Worm (Caenorhabditis elegans): ENCODE data around the gene cyp-33C11.
A peak's percentile ranks its signal among the peaks of the same experiment; 100 is the strongest.

Gene cyp-33C11

DNA sequence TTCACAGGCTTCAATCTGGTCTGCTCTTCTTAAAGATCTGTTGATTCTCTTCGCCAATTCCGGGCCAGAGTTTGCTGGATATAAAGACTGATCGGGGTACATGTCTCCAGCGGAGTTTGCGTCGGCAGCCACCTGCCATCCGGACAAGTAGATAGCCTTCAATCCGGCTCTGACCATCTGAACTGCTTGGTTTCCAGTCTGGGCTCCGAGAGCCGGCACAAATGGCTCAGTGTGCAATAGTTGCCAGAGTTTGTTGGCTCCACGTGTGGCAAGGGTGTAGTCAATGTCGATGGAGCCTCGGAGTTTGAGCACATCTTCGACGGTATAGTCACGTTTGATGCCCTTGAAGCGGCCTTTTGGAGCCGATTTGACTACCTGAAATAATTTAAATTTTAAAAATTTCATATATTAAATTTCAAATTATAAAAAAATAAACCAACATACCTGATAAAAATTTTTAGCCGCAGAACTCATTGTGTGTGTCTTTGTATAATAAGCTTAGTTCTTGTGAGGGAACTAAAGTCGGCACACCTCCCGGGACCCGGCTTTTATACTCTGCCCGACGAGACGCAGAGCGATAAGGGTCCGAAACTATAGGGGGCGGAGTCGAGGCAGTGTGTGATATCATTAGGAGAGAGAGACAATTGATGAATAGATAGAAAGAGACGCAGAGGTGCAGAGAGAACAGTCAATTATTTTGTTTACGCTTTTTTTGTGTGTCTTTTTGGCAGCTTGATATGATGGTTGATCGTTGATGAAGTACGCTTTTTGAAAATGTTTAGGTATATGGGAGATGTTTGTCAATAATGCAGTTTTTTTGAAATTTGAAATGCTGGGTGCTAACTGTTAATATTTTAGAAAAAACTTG lies 14.9 kb upstream of the cyp-33C11 start, which contains the start of the genes icl-1 and srh-2:
Gene icl-1 (minus strand): TSS at position 521 of the 868 bp plus-strand sequence.
Gene srh-2 (plus strand): TSS at position 818 of the 868 bp plus-strand sequence.
- TF ChIP-seq W03F9.2 (tag; optimal IDR thresholded peaks at IDR 0.05) (peak; percentile 3), dao-5 (tag; optimal IDR thresholded peaks at IDR 0.05) (no peak), him-1 (tag; optimal IDR thresholded peaks at IDR 0.05) (no peak)

DNA sequence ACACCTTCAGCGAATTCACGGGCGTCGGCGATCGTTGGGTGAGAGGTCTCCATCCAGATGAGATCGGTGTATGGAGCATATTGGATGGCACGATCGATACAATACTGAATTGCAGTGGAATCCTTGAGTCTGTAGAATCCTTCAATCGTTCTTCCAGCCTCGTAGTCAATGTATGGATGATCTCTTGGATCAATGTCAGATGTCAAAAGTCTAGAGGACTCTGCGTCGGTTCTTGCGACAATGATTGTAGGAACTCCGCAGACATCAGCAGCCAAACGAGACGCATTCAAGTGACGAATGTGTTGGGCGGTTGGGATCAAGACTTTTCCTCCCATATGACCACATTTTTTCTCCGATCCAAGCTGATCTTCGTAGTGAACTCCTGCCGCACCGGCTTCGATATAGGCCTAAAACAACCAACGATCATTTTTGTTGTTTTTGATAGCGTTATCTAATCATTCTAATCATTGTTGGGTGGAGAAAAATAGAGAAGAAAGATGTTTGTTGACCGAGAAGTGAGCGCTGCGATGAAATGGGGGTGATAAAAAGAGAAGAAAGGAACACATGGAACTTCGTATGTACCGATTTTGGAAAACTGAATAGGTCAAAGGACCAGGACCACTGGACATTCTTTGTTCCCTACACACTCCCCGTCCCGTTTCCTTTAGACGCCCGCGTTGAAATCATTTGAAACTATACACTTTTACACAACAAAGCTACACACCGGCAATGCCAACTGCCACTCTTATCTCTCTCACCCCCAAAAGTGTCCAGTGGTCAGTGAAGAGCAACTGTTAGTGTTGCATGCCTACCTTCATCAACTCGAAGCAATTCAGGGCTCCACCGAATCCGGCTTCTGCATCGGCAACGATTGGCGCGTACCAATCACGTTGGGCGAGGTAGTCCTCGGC lies 14.0 kb upstream of the cyp-33C11 start:
- TF ChIP-seq W03F9.2 (tag; optimal IDR thresholded peaks at IDR 0.05) (no peak), him-1 (tag; optimal IDR thresholded peaks at IDR 0.05) (no peak), dao-5 (tag; optimal IDR thresholded peaks at IDR 0.05) (no peak)

ce11 chrV:725807-726572 lies 13.2 kb upstream of the cyp-33C11 start:
- TF ChIP-seq W03F9.2 (tag; optimal IDR thresholded peaks at IDR 0.05): no peak
- no peak for TF ChIP-seq dao-5 (tag; optimal IDR thresholded peaks at IDR 0.05)
- TF ChIP-seq him-1 (tag; optimal IDR thresholded peaks at IDR 0.05): no peak

ce11 chrV:724946-725806 lies 12.4 kb upstream of the cyp-33C11 start:
- TF ChIP-seq dao-5 (tag; optimal IDR thresholded peaks at IDR 0.05) (no peak), W03F9.2 (tag; optimal IDR thresholded peaks at IDR 0.05) (no peak), him-1 (tag; optimal IDR thresholded peaks at IDR 0.05) (no peak)

DNA sequence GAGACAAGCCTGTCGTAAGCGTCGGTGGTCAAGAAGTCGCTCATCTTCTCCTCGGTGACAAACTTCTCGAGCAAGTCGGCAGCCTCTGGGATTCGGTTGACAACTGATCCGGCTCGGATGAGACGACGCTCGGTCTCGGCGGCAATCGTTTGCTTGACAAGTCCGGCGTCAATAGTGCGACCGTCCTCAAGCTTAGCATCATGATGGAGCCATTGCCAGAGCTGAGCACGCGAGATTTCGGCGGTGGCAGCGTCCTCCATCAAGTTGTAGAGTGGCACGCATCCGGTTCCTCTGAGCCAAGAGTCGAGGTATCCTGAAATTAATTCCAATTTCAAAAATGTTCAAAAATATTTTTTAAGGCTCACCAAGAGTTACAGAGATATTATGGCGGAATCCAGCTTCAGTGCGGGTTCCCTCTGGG lies 11.7 kb upstream of the cyp-33C11 start:
- no peak for TF ChIP-seq him-1 (tag; optimal IDR thresholded peaks at IDR 0.05)
- no peak for TF ChIP-seq dao-5 (tag; optimal IDR thresholded peaks at IDR 0.05)
- TF ChIP-seq W03F9.2 (tag; optimal IDR thresholded peaks at IDR 0.05): no peak

DNA sequence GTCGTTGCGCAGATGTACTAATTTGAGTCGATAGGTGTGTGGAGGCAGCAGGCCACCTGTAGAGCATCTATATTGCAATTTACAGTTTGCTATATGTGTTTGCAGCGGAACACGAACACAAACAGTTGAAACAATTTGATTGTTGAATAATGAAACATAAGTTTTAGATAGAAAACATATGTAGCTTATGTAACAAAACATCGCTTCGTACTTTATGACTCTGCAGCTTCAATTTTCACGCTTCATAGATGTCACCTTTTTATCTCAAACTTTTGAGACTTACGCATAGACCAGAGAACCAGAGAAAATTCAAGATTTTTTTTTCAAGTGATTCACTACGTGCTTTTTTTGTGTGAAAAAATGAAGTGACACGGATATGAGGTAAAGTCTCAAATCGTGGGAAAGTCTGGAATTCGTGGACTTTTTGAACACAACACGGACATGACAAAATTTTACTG lies 11.1 kb upstream of the cyp-33C11 start, which contains the start of gene fbxb-72:
Gene fbxb-72 (minus strand): TSS at position 58 of the 458 bp plus-strand sequence.
- TF ChIP-seq him-1 (tag; optimal IDR thresholded peaks at IDR 0.05) (no peak), dao-5 (tag; optimal IDR thresholded peaks at IDR 0.05) (no peak), W03F9.2 (tag; optimal IDR thresholded peaks at IDR 0.05) (no peak)

ce11 chrV:722889-723288 lies 10.1 kb upstream of the cyp-33C11 start:
- TF ChIP-seq him-1 (tag; optimal IDR thresholded peaks at IDR 0.05) (no peak), W03F9.2 (tag; optimal IDR thresholded peaks at IDR 0.05) (no peak), dao-5 (tag; optimal IDR thresholded peaks at IDR 0.05) (no peak)

ce11 chrV:719731-720130 lies 6.9 kb upstream of the cyp-33C11 start, which contains the start of gene srbc-40:
srbc-40 (minus strand) TSS chrV:719831.
- no peak for TF ChIP-seq him-1 (tag; optimal IDR thresholded peaks at IDR 0.05)

DNA sequence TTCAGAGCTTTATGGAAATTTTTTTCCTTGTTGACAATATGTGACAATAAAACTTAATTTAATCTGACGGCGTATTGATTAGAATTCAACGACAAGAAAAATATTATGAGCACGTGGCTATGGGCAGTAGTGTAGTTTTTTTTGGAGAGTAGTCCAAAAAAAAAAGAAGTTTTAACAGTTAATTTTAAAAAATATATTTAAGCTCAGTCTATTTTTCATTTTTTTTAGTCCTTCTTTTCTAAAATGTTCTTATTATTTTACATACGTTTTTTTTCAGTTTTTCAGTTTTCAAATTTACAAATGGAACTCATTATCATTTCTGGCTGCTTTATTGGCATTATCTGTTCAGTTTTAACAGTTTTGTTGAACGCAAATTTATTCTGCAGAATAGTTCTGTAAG lies 4.0 kb downstream of the cyp-33C11 start, which contains the start of gene srbc-39:
Gene srbc-39 (plus strand): TSS at position 301 of the 400 bp plus-strand sequence.
- TF ChIP-seq him-1 (tag; optimal IDR thresholded peaks at IDR 0.05) (no peak), W03F9.2 (tag; optimal IDR thresholded peaks at IDR 0.05) (no peak), dao-5 (tag; optimal IDR thresholded peaks at IDR 0.05) (no peak)

DNA sequence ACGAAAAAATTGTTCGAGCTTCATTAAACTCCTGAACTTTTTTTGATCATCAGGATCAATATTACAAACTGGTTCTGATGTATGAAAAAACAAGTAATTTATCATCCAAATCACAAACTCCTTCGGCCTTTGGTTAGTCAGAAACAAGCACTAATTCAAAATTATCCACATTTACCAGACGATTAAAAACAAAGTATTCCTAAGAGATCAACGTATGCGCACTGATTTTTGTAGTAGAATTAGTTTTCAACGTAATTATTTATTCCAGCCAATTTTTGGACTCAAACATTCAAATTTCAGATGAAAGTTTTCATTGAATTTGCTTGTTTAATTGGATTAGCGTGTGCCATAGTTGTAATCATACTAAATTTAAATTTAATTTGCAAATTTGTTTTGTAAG lies 5.9 kb downstream of the cyp-33C11 start, which contains the start of gene srbc-38:
Gene srbc-38 (plus strand): TSS at position 301 of the 400 bp plus-strand sequence.
- TF ChIP-seq dao-5 (tag; optimal IDR thresholded peaks at IDR 0.05) (no peak), W03F9.2 (tag; optimal IDR thresholded peaks at IDR 0.05) (no peak), him-1 (tag; optimal IDR thresholded peaks at IDR 0.05) (no peak)

ce11 chrV:702260-702659 lies 10.5 kb downstream of the cyp-33C11 start, which contains the start of gene srbc-37:
srbc-37 (plus strand) TSS chrV:702560.
- TF ChIP-seq W03F9.2 (tag; optimal IDR thresholded peaks at IDR 0.05) (no peak), dao-5 (tag; optimal IDR thresholded peaks at IDR 0.05) (no peak), him-1 (tag; optimal IDR thresholded peaks at IDR 0.05) (no peak)

Measured in whole organism, L4/young adult.